Fruit fly (Drosophila melanogaster) whole organism, prepupa: ENCODE measurements around the gene CG16717.

Experiments
- Blimp-1 ChIP-seq: fragments of 200-800 bp; sonication (Bioruptor generic); optimal IDR thresholded peaks from 3 replicates; lab custom pipeline; 2017; ENCODE audit warnings: missing biosample characterization, missing genetic modification characterization, mild to moderate bottlenecking, moderate library complexity, missing genetic modification reagents
- CG10631 ChIP-seq: fragments of 200-800 bp; sonication (Bioruptor generic); optimal IDR thresholded peaks from 2 replicates; lab custom pipeline; 2016; ENCODE audit warnings: missing biosample characterization, missing genetic modification characterization
- CG31627 ChIP-seq: fragments of 200-800 bp; sonication (Bioruptor generic); optimal IDR thresholded peaks from 3 replicates; lab custom pipeline; 2016; ENCODE audit warnings: missing biosample characterization, missing genetic modification characterization
- CG6854 ChIP-seq: fragments of 200-800 bp; sonication (Bioruptor generic); optimal IDR thresholded peaks from 2 replicates; lab custom pipeline; 2017; ENCODE audit warnings: missing biosample characterization, mild to moderate bottlenecking, missing genetic modification characterization
- CG8632 ChIP-seq: fragments of 200-800 bp; sonication (Bioruptor generic); optimal IDR thresholded peaks from 3 replicates; lab custom pipeline; 2016; ENCODE audit warnings: missing biosample characterization, missing genetic modification characterization
- Ets21C ChIP-seq: fragments of 200-800 bp; sonication (Bioruptor generic); optimal IDR thresholded peaks from 3 replicates; lab custom pipeline; 2016; ENCODE audit warnings: missing biosample characterization, missing genetic modification characterization
- Gug ChIP-seq: fragments of 200-800 bp; sonication (Bioruptor generic); IDR thresholded peaks from 2 replicates; pipeline ENCODE4 v1.3.6; 2022; ENCODE audit warnings: missing biosample characterization, missing genetic modification characterization
- Smox ChIP-seq: fragments of 200-800 bp; sonication (Bioruptor generic); optimal IDR thresholded peaks from 3 replicates; lab custom pipeline; 2016; ENCODE audit warnings: missing biosample characterization, missing genetic modification characterization
- fd59A ChIP-seq: fragments of 200-800 bp; sonication (Bioruptor generic); optimal IDR thresholded peaks from 2 replicates; lab custom pipeline; 2017; ENCODE audit warnings: missing biosample characterization, mild to moderate bottlenecking, missing genetic modification characterization, missing genetic modification reagents
- lz ChIP-seq: fragments of 200-800 bp; sonication (Bioruptor generic); optimal IDR thresholded peaks from 3 replicates; lab custom pipeline; 2016; ENCODE audit warnings: missing biosample characterization, missing genetic modification characterization
- salr ChIP-seq, 2 experiments: fragments of 200-800 bp; sonication (Bioruptor generic); optimal IDR thresholded peaks; 3 replicates each; lab custom pipeline; 2016 to 2018; ENCODE audit warnings: missing biosample characterization in 2 of 2, missing genetic modification characterization in 2 of 2, mild to moderate bottlenecking in 1 of 2

- TF ChIP-seq fd59A (GFP tag; lab: Kevin White, UChicago) (peak; percentile 95), CG6854 (peak; percentile 78), Gug (GFP tag; lab: Robert Waterston, UW) (peak; percentile 80; the same call in 1 of the 2 replicates), Smox (GFP tag; lab: Kevin White, UChicago) (peak; percentile 95), CG8632 (peak; percentile 94), CG31627 (peak; percentile 96), Blimp-1 (GFP tag; lab: Kevin White, UChicago) (peak; percentile 86), Ets21C (GFP tag; lab: Kevin White, UChicago) (peak; percentile 95), CG10631 (GFP tag; lab: Kevin White, UChicago) (peak; percentile 96), lz (peak; percentile 97), salr (GFP tag; optimal IDR thresholded peaks at IDR 0.05; lab: Kevin White, UChicago) (peak; percentile 76 to 97)
Measured at dm6 chr3L:9692892-9693551, 14.0 kb downstream of the CG16717 start.
